Fruit fly (Drosophila melanogaster) whole organism, embryonic: ENCODE measurements around the gene CG8419.

Source experiments
- Abd-B ChIP-seq: fragments of 200-800 bp; sonication (Bioruptor generic); optimal IDR thresholded peaks from 2 replicates; lab custom pipeline; 2018; ENCODE audit warnings: missing biosample characterization, mild to moderate bottlenecking, missing genetic modification characterization, moderate library complexity
- Antp ChIP-seq: fragments of 200-800 bp; sonication (Bioruptor generic); optimal IDR thresholded peaks from 3 replicates; lab custom pipeline; 2016; ENCODE audit warnings: missing biosample characterization, missing genetic modification characterization
- CG12071 ChIP-seq: fragments of 200-800 bp; sonication (Bioruptor generic); optimal IDR thresholded peaks from 3 replicates; lab custom pipeline; 2018; ENCODE audit warnings: missing biosample characterization, mild to moderate bottlenecking, missing genetic modification characterization
- CG12219 ChIP-seq: fragments of 200-800 bp; sonication (Bioruptor generic); optimal IDR thresholded peaks from 3 replicates; lab custom pipeline; 2018; ENCODE audit warnings: missing biosample characterization, mild to moderate bottlenecking, missing genetic modification characterization
- CG12299 ChIP-seq: fragments of 200-800 bp; sonication (Bioruptor generic); optimal IDR thresholded peaks from 2 replicates; lab custom pipeline; 2018; ENCODE audit warnings: missing biosample characterization, mild to moderate bottlenecking, missing genetic modification characterization
- CG12942 ChIP-seq: fragments of 200-800 bp; sonication (Bioruptor generic); optimal IDR thresholded peaks from 3 replicates; lab custom pipeline; 2016; ENCODE audit warnings: missing biosample characterization, missing genetic modification characterization
- CG14860 ChIP-seq: fragments of 200-800 bp; sonication (Bioruptor generic); IDR thresholded peaks from 3 replicates; pipeline ENCODE4 v1.3.6; 2022; ENCODE audit warnings: missing biosample characterization, missing genetic modification characterization; ENCODE audit not compliant: partially characterized antibody
- CG15011 ChIP-seq: fragments of 200-800 bp; sonication (Bioruptor generic); optimal IDR thresholded peaks from 3 replicates; lab custom pipeline; 2018; ENCODE audit warnings: missing biosample characterization, mild to moderate bottlenecking, missing genetic modification characterization
- CG1603 ChIP-seq: fragments of 200-800 bp; sonication (Bioruptor generic); optimal IDR thresholded peaks from 2 replicates; lab custom pipeline; 2019; ENCODE audit warnings: missing biosample characterization, mild to moderate bottlenecking, missing genetic modification characterization, moderate library complexity
- CG17829 ChIP-seq: fragments of 200-800 bp; optimal IDR thresholded peaks from 2 replicates; lab custom pipeline; 2019; ENCODE audit warnings: missing biosample characterization, mild to moderate bottlenecking, missing genetic modification characterization, moderate library complexity
- CG18599 ChIP-seq: fragments of 200-800 bp; sonication (Bioruptor generic); optimal IDR thresholded peaks from 3 replicates; lab custom pipeline; 2017; ENCODE audit warnings: missing biosample characterization, missing genetic modification characterization, mild to moderate bottlenecking, moderate library complexity, missing genetic modification reagents
- CG2120 ChIP-seq: fragments of 200-800 bp; sonication (Bioruptor generic); optimal IDR thresholded peaks from 3 replicates; lab custom pipeline; 2016; ENCODE audit warnings: missing biosample characterization, missing genetic modification characterization
- CG2712 ChIP-seq: fragments of 200-800 bp; optimal IDR thresholded peaks from 3 replicates; lab custom pipeline; 2019; ENCODE audit warnings: missing biosample characterization, mild to moderate bottlenecking, missing genetic modification characterization, moderate library complexity
- CG2889 ChIP-seq: fragments of 200-800 bp; sonication (Bioruptor generic); IDR thresholded peaks from 3 replicates; pipeline ENCODE4 v1.3.6; 2022; ENCODE audit warnings: missing biosample characterization, missing genetic modification characterization
- CG34422 ChIP-seq: fragments of 200-800 bp; sonication (Bioruptor generic); IDR thresholded peaks from 3 replicates; pipeline ENCODE4 v1.3.6; 2022; ENCODE audit warnings: missing biosample characterization, missing genetic modification characterization
- CG4617 ChIP-seq: fragments of 200-800 bp; sonication (Bioruptor generic); optimal IDR thresholded peaks from 3 replicates; lab custom pipeline; 2016; ENCODE audit warnings: missing biosample characterization, missing genetic modification characterization, borderline replicate concordance
- CG7357 ChIP-seq: fragments of 200-800 bp; sonication (Bioruptor generic); IDR thresholded peaks from 3 replicates; pipeline ENCODE4 v1.3.6; 2022; ENCODE audit warnings: missing biosample characterization, missing genetic modification characterization
- CG8359 ChIP-seq: fragments of 200-800 bp; sonication (Bioruptor generic); optimal IDR thresholded peaks from 2 replicates; lab custom pipeline; 2017; ENCODE audit warnings: missing biosample characterization, mild to moderate bottlenecking, missing genetic modification characterization, borderline replicate concordance
- D ChIP-seq, 2 experiments: fragments of 200-800 bp in 1 of 2; fragments of >200 bp in 1 of 2; sonication (Bioruptor generic) in 1 of 2; optimal IDR thresholded peaks; 2 replicates in 1 of 2; 3 replicates in 1 of 2; lab custom pipeline; 2017; ENCODE audit warnings: mild to moderate bottlenecking in 1 of 2, missing biosample characterization in 1 of 2, missing genetic modification characterization in 1 of 2, missing genetic modification reagents in 1 of 2
- E2f1 ChIP-seq: fragments of 200-800 bp; sonication (Bioruptor generic); IDR thresholded peaks from 2 replicates; pipeline ENCODE4 v1.3.6; 2022; ENCODE audit warnings: missing biosample characterization, missing genetic modification characterization
- HLH54F ChIP-seq: fragments of 200-800 bp; sonication (Bioruptor generic); optimal IDR thresholded peaks from 3 replicates; lab custom pipeline; 2016; ENCODE audit warnings: missing biosample characterization, missing genetic modification characterization
- HLHmδ ChIP-seq: fragments of 200-800 bp; sonication (Bioruptor generic); optimal IDR thresholded peaks from 2 replicates; lab custom pipeline; 2018; ENCODE audit warnings: missing biosample characterization, mild to moderate bottlenecking, missing genetic modification characterization, moderate library complexity
- Kr ChIP-seq: fragments of 200-800 bp; sonication (Bioruptor generic); optimal IDR thresholded peaks from 2 replicates; lab custom pipeline; 2017; ENCODE audit warnings: missing biosample characterization, mild to moderate bottlenecking, missing genetic modification characterization
- Mad ChIP-seq: fragments of 200-800 bp; sonication (Bioruptor generic); optimal IDR thresholded peaks from 2 replicates; lab custom pipeline; 2016; ENCODE audit warnings: missing biosample characterization, missing genetic modification characterization
- Meics ChIP-seq: fragments of 200-800 bp; sonication (Bioruptor generic); optimal IDR thresholded peaks from 2 replicates; lab custom pipeline; 2017; ENCODE audit warnings: missing biosample characterization, mild to moderate bottlenecking, missing genetic modification characterization
- Ravus ChIP-seq: fragments of 200-800 bp; sonication (Bioruptor generic); IDR thresholded peaks from 2 replicates; pipeline ENCODE4 v1.3.6; 2022; ENCODE audit warnings: missing biosample characterization, missing genetic modification characterization
- Side ChIP-seq: fragments of 200-800 bp; sonication (Bioruptor generic); optimal IDR thresholded peaks from 2 replicates; lab custom pipeline; 2016; ENCODE audit warnings: missing biosample characterization, missing genetic modification characterization
- Xbp1 ChIP-seq: fragments of 200-800 bp; sonication (Bioruptor generic); optimal IDR thresholded peaks from 3 replicates; lab custom pipeline; 2016; ENCODE audit warnings: missing biosample characterization, mild to moderate bottlenecking, missing genetic modification characterization
- crc ChIP-seq: fragments of 200-800 bp; sonication (Bioruptor generic); optimal IDR thresholded peaks from 2 replicates; lab custom pipeline; 2016; ENCODE audit warnings: missing biosample characterization, missing genetic modification characterization
- croc ChIP-seq: fragments of 200-800 bp; sonication (Bioruptor generic); conservative IDR thresholded peaks from 3 replicates; pipeline ENCODE4 v1.3.6; 2022; ENCODE audit warnings: missing biosample characterization, missing genetic modification characterization
- da ChIP-seq: fragments of 200-800 bp; sonication (Bioruptor generic); optimal IDR thresholded peaks from 2 replicates; lab custom pipeline; 2016; ENCODE audit warnings: missing biosample characterization, missing genetic modification characterization
- esg ChIP-seq: fragments of 200-800 bp; sonication (Bioruptor generic); conservative IDR thresholded peaks from 2 replicates; pipeline ENCODE4 v1.3.6; 2022; ENCODE audit warnings: missing biosample characterization, missing genetic modification characterization
- fd102C ChIP-seq: fragments of 200-800 bp; sonication (Bioruptor generic); optimal IDR thresholded peaks from 2 replicates; lab custom pipeline; 2018; ENCODE audit warnings: missing biosample characterization, mild to moderate bottlenecking, missing genetic modification characterization, moderate library complexity
- gce ChIP-seq: fragments of 200-800 bp; sonication (Bioruptor generic); IDR thresholded peaks from 3 replicates; pipeline ENCODE4 v1.3.6; 2022; ENCODE audit warnings: missing biosample characterization, missing genetic modification characterization
- grau ChIP-seq: fragments of 200-800 bp; optimal IDR thresholded peaks from 3 replicates; lab custom pipeline; 2019; ENCODE audit warnings: missing biosample characterization, mild to moderate bottlenecking, missing genetic modification characterization, moderate library complexity
- grn ChIP-seq: fragments of 200-800 bp; sonication (Bioruptor generic); optimal IDR thresholded peaks from 3 replicates; lab custom pipeline; 2017; ENCODE audit warnings: missing biosample characterization, missing genetic modification characterization
- jing ChIP-seq: fragments of 200-800 bp; sonication (Bioruptor generic); optimal IDR thresholded peaks from 2 replicates; lab custom pipeline; 2018; ENCODE audit warnings: missing biosample characterization, mild to moderate bottlenecking, missing genetic modification characterization
- knrl ChIP-seq: fragments of 200-800 bp; sonication (Bioruptor generic); IDR thresholded peaks from 3 replicates; pipeline ENCODE4 v1.3.6; 2022; ENCODE audit warnings: missing biosample characterization, missing genetic modification characterization; ENCODE audit not compliant: partially characterized antibody
- oc ChIP-seq: fragments of 200-800 bp; sonication (Bioruptor generic); optimal IDR thresholded peaks from 2 replicates; lab custom pipeline; 2018; ENCODE audit warnings: missing biosample characterization, mild to moderate bottlenecking, missing genetic modification characterization, moderate library complexity
- org-1 ChIP-seq: fragments of 200-800 bp; sonication (Bioruptor generic); optimal IDR thresholded peaks from 2 replicates; lab custom pipeline; 2017; ENCODE audit warnings: missing biosample characterization, missing genetic modification characterization
- otp ChIP-seq: fragments of 200-800 bp; sonication (Bioruptor generic); IDR thresholded peaks from 3 replicates; pipeline ENCODE4, ENCODE4 v1.3.6; 2022; ENCODE audit warnings: missing biosample characterization, missing genetic modification characterization
- prd ChIP-seq, 3 experiments: fragments of >200 bp in 2 of 3; fragments of 200-800 bp in 1 of 3; sonication (Bioruptor generic) in 1 of 3; optimal IDR thresholded peaks in 2 of 3; IDR thresholded peaks in 1 of 3; 2 replicates in 2 of 3; 3 replicates in 1 of 3; pipeline versions ENCODE4 v1.3.6 to Lab custom; 2017 to 2022; ENCODE audit warnings: missing biosample characterization in 1 of 3, missing genetic modification characterization in 1 of 3
- pzg ChIP-seq: fragments of 200-800 bp; sonication (Bioruptor generic); optimal IDR thresholded peaks from 3 replicates; lab custom pipeline; 2018; ENCODE audit warnings: missing biosample characterization, mild to moderate bottlenecking, missing genetic modification characterization, moderate library complexity
- row ChIP-seq: fragments of 200-800 bp; sonication (Bioruptor generic); IDR thresholded peaks from 3 replicates; pipeline ENCODE4 v1.3.6; 2022; ENCODE audit warnings: missing biosample characterization, missing genetic modification characterization
- stwl ChIP-seq: fragments of 200-800 bp; sonication (Bioruptor generic); optimal IDR thresholded peaks from 3 replicates; lab custom pipeline; 2018; ENCODE audit warnings: missing biosample characterization, mild to moderate bottlenecking, missing genetic modification characterization, moderate library complexity
- tin ChIP-seq: fragments of 200-800 bp; sonication (Bioruptor generic); optimal IDR thresholded peaks from 3 replicates; lab custom pipeline; 2016; ENCODE audit warnings: missing biosample characterization, missing genetic modification characterization
- ttk ChIP-seq: fragments of 200-800 bp; sonication (Bioruptor generic); IDR thresholded peaks from 2 replicates; pipeline ENCODE4 v2.1.2; 2022; ENCODE audit warnings: missing biosample characterization, missing genetic modification characterization
- unc-4 ChIP-seq: fragments of 200-800 bp; sonication (Bioruptor generic); IDR thresholded peaks from 2 replicates; pipeline ENCODE4 v1.3.6; 2022; ENCODE audit warnings: missing biosample characterization, missing genetic modification characterization; ENCODE audit not compliant: partially characterized antibody
- unpg ChIP-seq: fragments of 200-800 bp; sonication (Bioruptor generic); optimal IDR thresholded peaks from 3 replicates; lab custom pipeline; 2018; ENCODE audit warnings: missing biosample characterization, mild to moderate bottlenecking, missing genetic modification characterization, moderate library complexity
- z ChIP-seq: fragments of 200-800 bp; sonication (Bioruptor generic); IDR thresholded peaks from 3 replicates; pipeline ENCODE4 v1.3.6; 2022; ENCODE audit warnings: missing biosample characterization, missing genetic modification characterization

Gene CG8419

dm6 chr2L:8229628-8230027, 23.7 kb downstream of the CG8419 start (continued):
- no peak for TF ChIP-seq HLHmδ
- TF ChIP-seq CG7357 (GFP tag; lab: Robert Waterston, UW): peak; percentile 33; the same call in 1 of the 3 replicates
- TF ChIP-seq CG12219: no peak
- TF ChIP-seq grau (tag; lab: Kevin White, UChicago): peak; percentile 35
- TF ChIP-seq Side: no peak
- no peak for TF ChIP-seq fd102C (GFP tag; lab: Kevin White, UChicago)
- TF ChIP-seq Abd-B (GFP tag; lab: Kevin White, UChicago): peak; percentile 17
- TF ChIP-seq CG12299 (tag; lab: Kevin White, UChicago): no peak
- TF ChIP-seq CG2712 (tag; lab: Kevin White, UChicago): peak; percentile 40
- no peak for TF ChIP-seq Ravus
- peak; percentile 5 for TF ChIP-seq CG18599 (GFP tag; lab: Kevin White, UChicago)
- TF ChIP-seq unpg (GFP tag; lab: Kevin White, UChicago): peak; percentile 40
- peak; percentile 20 for TF ChIP-seq Xbp1
- TF ChIP-seq CG15011 (GFP tag; lab: Kevin White, UChicago): no peak
- peak; percentile 65 for TF ChIP-seq E2f1 (GFP tag; lab: Robert Waterston, UW)
- TF ChIP-seq CG2889 (GFP tag; lab: Robert Waterston, UW): no peak
- TF ChIP-seq Meics: peak; percentile 6
- TF ChIP-seq CG12942: no peak
- TF ChIP-seq crc (GFP tag; lab: Kevin White, UChicago): no peak
- no peak for TF ChIP-seq oc (tag; lab: Kevin White, UChicago)
- no peak for TF ChIP-seq Mad
- TF ChIP-seq jing: no peak
- TF ChIP-seq esg (GFP tag; lab: Robert Waterston, UW): peak; percentile 33; the same call in 1 of the 2 replicates
- no peak for TF ChIP-seq tin (GFP tag; lab: Kevin White, UChicago)
- TF ChIP-seq croc (GFP tag; lab: Robert Waterston, UW): no peak
- TF ChIP-seq stwl: no peak
- no peak for TF ChIP-seq da (GFP tag; lab: Kevin White, UChicago)
- TF ChIP-seq CG8359 (GFP tag; lab: Kevin White, UChicago): no peak
- TF ChIP-seq otp (GFP tag; lab: Robert Waterston, UW): peak; percentile 48; the same call in 2 of the 3 replicates
- peak; percentile 70 for TF ChIP-seq row (GFP tag; lab: Robert Waterston, UW)
- no peak for TF ChIP-seq z (GFP tag; lab: Robert Waterston, UW)
- TF ChIP-seq grn (GFP tag; lab: Kevin White, UChicago): no peak
- TF ChIP-seq CG17829: no peak
- TF ChIP-seq Kr (GFP tag; lab: Kevin White, UChicago): no peak
- TF ChIP-seq pzg (GFP tag; lab: Kevin White, UChicago): no peak
- TF ChIP-seq HLH54F: no peak
- TF ChIP-seq org-1 (GFP tag; lab: Kevin White, UChicago): no peak
- no peak for TF ChIP-seq D (optimal IDR thresholded peaks at IDR 0.05; lab: Kevin White, UChicago)
- TF ChIP-seq D (GFP tag; optimal IDR thresholded peaks at IDR 0.05; lab: Kevin White, UChicago): no peak
- TF ChIP-seq CG34422 (GFP tag; lab: Robert Waterston, UW): no peak
- no peak for TF ChIP-seq CG12071 (GFP tag; lab: Kevin White, UChicago)
- TF ChIP-seq CG4617: no peak
- TF ChIP-seq knrl (GFP tag; lab: Robert Waterston, UW): no peak
- TF ChIP-seq prd (optimal IDR thresholded peaks at IDR 0.05; lab: Kevin White, UChicago): no peak
- peak; percentile 73 for TF ChIP-seq prd (GFP tag; IDR thresholded peaks at IDR 0.05; lab: Robert Waterston, UW)
- peak; percentile 54 for TF ChIP-seq CG2120
- TF ChIP-seq CG1603: peak; percentile 13
- no peak for TF ChIP-seq CG14860 (GFP tag; lab: Robert Waterston, UW)
- TF ChIP-seq ttk (GFP tag; lab: Robert Waterston, UW): 0 out of 2 replicates have a peak, but pooled peaks have one; percentile 23
- no peak for TF ChIP-seq unc-4 (GFP tag; lab: Robert Waterston, UW)
- no peak for TF ChIP-seq gce (GFP tag; lab: Robert Waterston, UW)
- no peak for TF ChIP-seq Antp (GFP tag; lab: Kevin White, UChicago)
